Worm (Caenorhabditis elegans): ENCODE results near the gene F38A1.11.

ce11 chrIV:1266724-1267123 lies 19.5 kb downstream of the F38A1.11 start, which contains the start of gene clec-170:
- TF ChIP-seq scrt-1 (GFP tag; IDR thresholded peaks at IDR 0.05) (no peak), ama-1 (optimal IDR thresholded peaks at IDR 0.05) (no peak), flt-1 (GFP tag; IDR thresholded peaks at IDR 0.05) (no peak), B0310.2 (tag; optimal IDR thresholded peaks at IDR 0.05) (no peak), hmg-4 (GFP tag; optimal IDR thresholded peaks at IDR 0.05) (no peak), ceh-36 (tag; optimal IDR thresholded peaks at IDR 0.05) (no peak), tbx-37 (GFP tag; conservative IDR thresholded peaks at IDR 0.05) (no peak), pes-1 (GFP tag; IDR thresholded peaks at IDR 0.05) (no peak)

Data from whole organism, early embryonic.